Fruit fly (Drosophila melanogaster) whole organism: Measurements from ENCODE around the gene Ocho.

Source experiments
- CG8478 ChIP-seq: fragments of >200 bp; optimal IDR thresholded peaks from 2 replicates; lab custom pipeline; 2018; ENCODE audit warnings: inconsistent platforms
- Dll ChIP-seq: fragments of >200 bp; optimal IDR thresholded peaks from 2 replicates; lab custom pipeline; 2017
- EcR ChIP-seq, 2 experiments: fragments of >200 bp; optimal IDR thresholded peaks; 2 replicates each; lab custom pipeline; 2017; ENCODE audit warnings: missing biosample characterization in 2 of 2, missing genetic modification characterization in 2 of 2, missing genetic modification reagents in 2 of 2
- psq ChIP-seq: fragments of >200 bp; optimal IDR thresholded peaks from 2 replicates; lab custom pipeline; 2017
- usp ChIP-seq: fragments of >200 bp; optimal IDR thresholded peaks from 2 replicates; lab custom pipeline; 2017; ENCODE audit warnings: missing biosample characterization, missing genetic modification characterization, mixed read lengths

dm6 chr3L:14986340-14986916 is 11.8 kb downstream of the Ocho start:
- TF ChIP-seq usp = no peak
- no peak for TF ChIP-seq EcR (GFP tag; optimal IDR thresholded peaks at IDR 0.05; lab: Kevin White, UChicago)
- TF ChIP-seq CG8478 (lab: Kevin White, UChicago) = no peak
- no peak for TF ChIP-seq Dll (lab: Kevin White, UChicago)
- TF ChIP-seq psq (lab: Kevin White, UChicago) = no peak
